Fruit fly (Drosophila melanogaster): Measurements from ENCODE around the gene CG34328.

DNA sequence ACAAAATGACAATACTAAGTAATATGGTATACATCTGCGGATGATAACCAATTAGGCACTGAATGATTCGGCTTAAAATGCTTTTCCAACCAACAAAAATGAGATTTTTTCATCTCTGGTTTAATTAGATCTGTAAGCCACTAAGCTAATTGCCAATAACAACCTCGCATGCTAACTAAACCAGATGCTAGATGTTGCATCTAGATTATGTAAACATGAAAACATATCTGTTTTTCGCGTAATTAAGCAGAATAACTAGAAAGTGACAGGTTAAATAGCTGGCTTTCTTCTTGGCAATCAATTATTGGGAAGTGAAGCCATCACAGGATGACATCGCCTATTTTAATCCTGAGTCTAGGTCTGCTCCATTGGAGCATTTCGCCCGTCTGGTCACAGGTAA, 39.5 kb upstream of the CG34328 start, which contains the start of gene CG43841:
- TF ChIP-seq mam (GFP tag; optimal IDR thresholded peaks at IDR 0.05): no peak
- no peak for TF ChIP-seq Gug (GFP tag; IDR thresholded peaks at IDR 0.05)
- no peak for TF ChIP-seq tx (GFP tag; optimal IDR thresholded peaks at IDR 0.05)
- TF ChIP-seq gt (GFP tag; IDR thresholded peaks at IDR 0.05): no peak
- TF ChIP-seq nom (GFP tag; optimal IDR thresholded peaks at IDR 0.05): no peak

Measured in whole organism, embryonic.